Fruit fly (Drosophila melanogaster) whole organism, embryonic: ENCODE data around the gene ppk24.

Experiments used
- Aef1 ChIP-seq: fragments of 200-800 bp; sonication (Bioruptor generic); IDR thresholded peaks from 3 replicates; pipeline ENCODE4 v1.3.6; 2022; ENCODE audit warnings: missing biosample characterization, missing genetic modification characterization
- Awh ChIP-seq: fragments of 200-800 bp; sonication (Bioruptor generic); IDR thresholded peaks from 2 replicates; pipeline ENCODE4, ENCODE4 v1.3.6; 2022; ENCODE audit warnings: missing biosample characterization, missing genetic modification characterization
- CG10366 ChIP-seq: fragments of 200-800 bp; sonication (Bioruptor generic); IDR thresholded peaks from 2 replicates; pipeline ENCODE4 v1.3.6; 2022; ENCODE audit warnings: missing biosample characterization, missing genetic modification characterization
- CG11398 ChIP-seq: fragments of 200-800 bp; sonication (Bioruptor generic); optimal IDR thresholded peaks from 2 replicates; lab custom pipeline; 2016; ENCODE audit warnings: missing biosample characterization, missing genetic modification characterization
- CG12659 ChIP-seq: fragments of 200-800 bp; sonication (Bioruptor generic); optimal IDR thresholded peaks from 3 replicates; lab custom pipeline; 2017; ENCODE audit warnings: mild to moderate bottlenecking, missing biosample characterization, missing genetic modification reagents, missing genetic modification characterization
- CG12769 ChIP-seq: fragments of 200-800 bp; sonication (Bioruptor generic); optimal IDR thresholded peaks from 2 replicates; lab custom pipeline; 2019; ENCODE audit warnings: missing biosample characterization, mild to moderate bottlenecking, missing genetic modification characterization, moderate library complexity
- CG14014 ChIP-seq: fragments of 200-800 bp; sonication (Bioruptor generic); IDR thresholded peaks from 2 replicates; pipeline ENCODE4 v1.3.6; 2022; ENCODE audit warnings: missing biosample characterization, missing genetic modification characterization
- CG14667 ChIP-seq: fragments of 200-800 bp; sonication (Bioruptor generic); IDR thresholded peaks from 2 replicates; pipeline ENCODE4 v1.3.6; 2022; ENCODE audit warnings: missing biosample characterization, missing genetic modification characterization
- CG14860 ChIP-seq: fragments of 200-800 bp; sonication (Bioruptor generic); IDR thresholded peaks from 3 replicates; pipeline ENCODE4 v1.3.6; 2022; ENCODE audit warnings: missing biosample characterization, missing genetic modification characterization; ENCODE audit not compliant: partially characterized antibody
- CG15696 ChIP-seq: fragments of 200-800 bp; sonication (Bioruptor generic); optimal IDR thresholded peaks from 2 replicates; lab custom pipeline; 2019; ENCODE audit warnings: missing biosample characterization, mild to moderate bottlenecking, missing genetic modification characterization, moderate library complexity
- CG1602 ChIP-seq: fragments of 200-800 bp; sonication (Bioruptor generic); optimal IDR thresholded peaks from 3 replicates; lab custom pipeline; 2016; ENCODE audit warnings: missing biosample characterization, missing genetic modification characterization
- CG1603 ChIP-seq: fragments of 200-800 bp; sonication (Bioruptor generic); optimal IDR thresholded peaks from 2 replicates; lab custom pipeline; 2019; ENCODE audit warnings: missing biosample characterization, mild to moderate bottlenecking, missing genetic modification characterization, moderate library complexity
- CG1792 ChIP-seq: fragments of 200-800 bp; sonication (Bioruptor generic); optimal IDR thresholded peaks from 2 replicates; lab custom pipeline; 2016; ENCODE audit warnings: missing biosample characterization, missing genetic modification characterization
- CG18764 ChIP-seq: fragments of 200-800 bp; sonication (Bioruptor generic); optimal IDR thresholded peaks from 3 replicates; lab custom pipeline; 2016; ENCODE audit warnings: missing biosample characterization, missing genetic modification characterization
- CG32772 ChIP-seq: fragments of 200-800 bp; sonication (Bioruptor generic); IDR thresholded peaks from 2 replicates; pipeline ENCODE4 v1.3.6; 2022; ENCODE audit warnings: missing biosample characterization, missing genetic modification characterization
- CG42726 ChIP-seq: fragments of 200-800 bp; sonication (Bioruptor generic); IDR thresholded peaks from 2 replicates; pipeline ENCODE4 v1.3.6; 2022; ENCODE audit warnings: missing biosample characterization, missing genetic modification characterization; ENCODE audit not compliant: partially characterized antibody
- CG4328 ChIP-seq: fragments of 200-800 bp; sonication (Bioruptor generic); optimal IDR thresholded peaks from 3 replicates; lab custom pipeline; 2017; ENCODE audit warnings: missing biosample characterization, missing genetic modification reagents, missing genetic modification characterization
- CG4730 ChIP-seq: fragments of 200-800 bp; sonication (Bioruptor generic); IDR thresholded peaks from 2 replicates; pipeline ENCODE4 v1.3.6; 2022; ENCODE audit warnings: missing biosample characterization, missing genetic modification characterization
- CG6175 ChIP-seq: fragments of 200-800 bp; sonication (Bioruptor generic); IDR thresholded peaks from 3 replicates; pipeline ENCODE4 v1.3.6; 2022; ENCODE audit warnings: missing biosample characterization, missing genetic modification characterization
- CG6683 ChIP-seq: fragments of 200-800 bp; sonication (Bioruptor generic); optimal IDR thresholded peaks from 2 replicates; lab custom pipeline; 2017; ENCODE audit warnings: missing biosample characterization, mild to moderate bottlenecking, missing genetic modification characterization, missing genetic modification reagents
- CG6765 ChIP-seq: fragments of 200-800 bp; sonication (Bioruptor generic); optimal IDR thresholded peaks from 3 replicates; lab custom pipeline; 2017; ENCODE audit warnings: missing biosample characterization, mild to moderate bottlenecking, missing genetic modification characterization
- CG7928 ChIP-seq: fragments of 200-800 bp; sonication (Bioruptor generic); optimal IDR thresholded peaks from 2 replicates; lab custom pipeline; 2017; ENCODE audit warnings: missing biosample characterization, mild to moderate bottlenecking, missing genetic modification characterization
- Dek ChIP-seq: fragments of 200-800 bp; sonication (Bioruptor generic); optimal IDR thresholded peaks from 3 replicates; lab custom pipeline; 2019; ENCODE audit warnings: missing biosample characterization, mild to moderate bottlenecking, missing genetic modification characterization, moderate library complexity
- H2.0 ChIP-seq: fragments of 200-800 bp; sonication (Bioruptor generic); IDR thresholded peaks from 2 replicates; pipeline ENCODE4 v1.3.6; 2022; ENCODE audit warnings: missing biosample characterization, missing genetic modification characterization
- HLH3B ChIP-seq: fragments of 200-800 bp; sonication (Bioruptor generic); IDR thresholded peaks from 2 replicates; pipeline ENCODE4 v1.3.6; 2022; ENCODE audit warnings: missing biosample characterization, missing genetic modification characterization
- Hey ChIP-seq: fragments of 200-800 bp; sonication (Bioruptor generic); optimal IDR thresholded peaks from 3 replicates; lab custom pipeline; 2018; ENCODE audit warnings: missing biosample characterization, mild to moderate bottlenecking, missing genetic modification characterization
- Hr51 ChIP-seq, 2 experiments: fragments of 200-800 bp; sonication (Bioruptor generic); optimal IDR thresholded peaks; 2 replicates in 1 of 2; 3 replicates in 1 of 2; lab custom pipeline; 2016 to 2018; ENCODE audit warnings: missing biosample characterization in 2 of 2, missing genetic modification characterization in 2 of 2, mild to moderate bottlenecking in 1 of 2, moderate library complexity in 1 of 2
- MBD-R2 ChIP-seq: fragments of 200-800 bp; sonication (Bioruptor generic); IDR thresholded peaks from 2 replicates; pipeline ENCODE4 v1.3.6; 2022; ENCODE audit warnings: missing biosample characterization, missing genetic modification characterization
- MESR4 ChIP-seq: fragments of 200-800 bp; sonication (Bioruptor generic); optimal IDR thresholded peaks from 2 replicates; lab custom pipeline; 2018; ENCODE audit warnings: missing biosample characterization, mild to moderate bottlenecking, missing genetic modification characterization, moderate library complexity
- Nf-YC ChIP-seq: fragments of 200-800 bp; optimal IDR thresholded peaks from 3 replicates; lab custom pipeline; 2019; ENCODE audit warnings: missing biosample characterization, mild to moderate bottlenecking, missing genetic modification characterization, moderate library complexity
- Side ChIP-seq: fragments of 200-800 bp; sonication (Bioruptor generic); optimal IDR thresholded peaks from 2 replicates; lab custom pipeline; 2016; ENCODE audit warnings: missing biosample characterization, missing genetic modification characterization
- Sry-β ChIP-seq: fragments of 200-800 bp; sonication (Bioruptor generic); optimal IDR thresholded peaks from 2 replicates; lab custom pipeline; 2018; ENCODE audit warnings: missing biosample characterization, mild to moderate bottlenecking, missing genetic modification characterization, moderate library complexity
- Taf1 ChIP-seq: fragments of 200-800 bp; sonication (Bioruptor generic); IDR thresholded peaks from 2 replicates; pipeline ENCODE4 v1.3.6; 2022; ENCODE audit warnings: missing biosample characterization, missing genetic modification characterization
- bab2 ChIP-seq: fragments of 200-800 bp; sonication (Bioruptor generic); optimal IDR thresholded peaks from 2 replicates; lab custom pipeline; 2016; ENCODE audit warnings: missing biosample characterization, missing genetic modification characterization
- chm ChIP-seq: fragments of 200-800 bp; sonication (Bioruptor generic); IDR thresholded peaks from 2 replicates; pipeline ENCODE4 v1.3.6; 2022; ENCODE audit warnings: missing biosample characterization, missing genetic modification characterization
- da ChIP-seq: fragments of 200-800 bp; sonication (Bioruptor generic); optimal IDR thresholded peaks from 2 replicates; lab custom pipeline; 2016; ENCODE audit warnings: missing biosample characterization, missing genetic modification characterization
- eve ChIP-seq, 2 experiments: fragments of >200 bp; optimal IDR thresholded peaks; 2 replicates each; lab custom pipeline; 2017; ENCODE audit warnings: missing biosample characterization in 2 of 2, missing genetic modification characterization in 2 of 2
- fru ChIP-seq: fragments of >200 bp; optimal IDR thresholded peaks from 2 replicates; lab custom pipeline; 2017
- gem ChIP-seq: fragments of 200-800 bp; sonication (Bioruptor generic); optimal IDR thresholded peaks from 2 replicates; lab custom pipeline; 2019; ENCODE audit warnings: missing biosample characterization, mild to moderate bottlenecking, missing genetic modification characterization, moderate library complexity
- jigr1 ChIP-seq: fragments of 200-800 bp; sonication (Bioruptor generic); IDR thresholded peaks from 3 replicates; pipeline ENCODE4 v1.3.6; 2022; ENCODE audit warnings: missing biosample characterization, missing genetic modification characterization
- jumu ChIP-seq: fragments of 200-800 bp; sonication (Bioruptor generic); optimal IDR thresholded peaks from 3 replicates; lab custom pipeline; 2016; ENCODE audit warnings: missing biosample characterization, missing genetic modification characterization
- kah ChIP-seq: fragments of 200-800 bp; sonication (Bioruptor generic); optimal IDR thresholded peaks from 2 replicates; lab custom pipeline; 2018; ENCODE audit warnings: missing biosample characterization, mild to moderate bottlenecking, missing genetic modification characterization
- lab ChIP-seq: fragments of 200-800 bp; sonication (Bioruptor generic); optimal IDR thresholded peaks from 3 replicates; lab custom pipeline; 2017; ENCODE audit warnings: missing biosample characterization, missing genetic modification characterization, mild to moderate bottlenecking, moderate library complexity, missing genetic modification reagents
- pb ChIP-seq: fragments of 200-800 bp; sonication (Bioruptor generic); optimal IDR thresholded peaks from 3 replicates; lab custom pipeline; 2016; ENCODE audit warnings: missing biosample characterization, missing genetic modification characterization
- pum ChIP-seq: fragments of 200-800 bp; sonication (Bioruptor generic); optimal IDR thresholded peaks from 2 replicates; lab custom pipeline; 2016; ENCODE audit warnings: missing biosample characterization, missing genetic modification characterization
- schlank ChIP-seq: fragments of 200-800 bp; sonication (Bioruptor generic); optimal IDR thresholded peaks from 2 replicates; lab custom pipeline; 2018; ENCODE audit warnings: missing biosample characterization, mild to moderate bottlenecking, missing genetic modification characterization
- shn ChIP-seq: fragments of 200-800 bp; sonication (Bioruptor generic); optimal IDR thresholded peaks from 3 replicates; lab custom pipeline; 2016; ENCODE audit warnings: missing biosample characterization, missing genetic modification characterization
- sug ChIP-seq: fragments of 200-800 bp; optimal IDR thresholded peaks from 2 replicates; lab custom pipeline; 2019; ENCODE audit warnings: missing biosample characterization, mild to moderate bottlenecking, missing genetic modification characterization, moderate library complexity
- tgo ChIP-seq: fragments of 200-800 bp; sonication (Bioruptor generic); IDR thresholded peaks from 3 replicates; pipeline ENCODE4 v1.3.6; 2022; ENCODE audit warnings: missing biosample characterization, missing genetic modification characterization
- trem ChIP-seq: fragments of 200-800 bp; optimal IDR thresholded peaks from 3 replicates; lab custom pipeline; 2019; ENCODE audit warnings: missing biosample characterization, mild to moderate bottlenecking, missing genetic modification characterization, moderate library complexity
- zfh2 ChIP-seq: fragments of 200-800 bp; sonication (Bioruptor generic); optimal IDR thresholded peaks from 2 replicates; lab custom pipeline; 2016; ENCODE audit warnings: missing biosample characterization, missing genetic modification characterization

The ppk24 gene

dm6 chr3R:31308855-31309646 is 43.5 kb downstream of the ppk24 start (continued):
- TF ChIP-seq jumu (no peak), CG14667 (GFP tag; lab: Robert Waterston, UW) (no peak), eve (GFP tag; optimal IDR thresholded peaks at IDR 0.05; lab: Kevin White, UChicago) (no peak), CG4730 (GFP tag; lab: Robert Waterston, UW) (no peak), zfh2 (GFP tag; lab: Kevin White, UChicago) (no peak), da (peak; percentile 32), MBD-R2 (no peak), CG32772 (GFP tag; lab: Robert Waterston, UW) (no peak), trem (no peak), shn (GFP tag; lab: Kevin White, UChicago) (no peak), bab2 (GFP tag; lab: Kevin White, UChicago) (no peak), H2.0 (GFP tag; lab: Robert Waterston, UW) (no peak), CG4328 (GFP tag; lab: Kevin White, UChicago) (no peak), Awh (peak; percentile 67), CG12659 (GFP tag; lab: Kevin White, UChicago) (no peak), Hr51 (GFP tag; optimal IDR thresholded peaks at IDR 0.05; lab: Kevin White, UChicago) (no peak), CG7928 (GFP tag; lab: Kevin White, UChicago) (no peak), CG6765 (GFP tag; lab: Kevin White, UChicago) (no peak), CG10366 (GFP tag; lab: Robert Waterston, UW) (no peak), CG14860 (GFP tag; lab: Robert Waterston, UW) (no peak), CG1602 (no peak), schlank (tag; lab: Kevin White, UChicago) (no peak), CG15696 (peak; percentile 67), Sry-β (GFP tag; lab: Kevin White, UChicago) (peak; percentile 5), CG12769 (tag; lab: Kevin White, UChicago) (peak; percentile 5), pum (GFP tag; lab: Kevin White, UChicago) (no peak), lab (GFP tag; lab: Kevin White, UChicago) (peak; percentile 41), Hey (tag; lab: Kevin White, UChicago) (no peak), CG11398 (peak; percentile 1), gem (tag; lab: Kevin White, UChicago) (peak; percentile 48), Nf-YC (tag; lab: Kevin White, UChicago) (no peak), kah (peak; percentile 16), CG1792 (GFP tag; lab: Kevin White, UChicago) (peak; percentile 40), CG18764 (peak; percentile 49), Side (GFP tag; lab: Kevin White, UChicago) (peak; percentile 25), jigr1 (GFP tag; lab: Robert Waterston, UW) (no peak), Taf1 (GFP tag; lab: Robert Waterston, UW) (no peak), pb (GFP tag; lab: Kevin White, UChicago) (no peak), fru (lab: Kevin White, UChicago) (no peak), CG6683 (GFP tag; lab: Kevin White, UChicago) (no peak), tgo (GFP tag; lab: Robert Waterston, UW) (no peak), MESR4 (no peak), HLH3B (GFP tag; lab: Robert Waterston, UW) (peak; percentile 38; the same call in 1 of the 2 replicates), Aef1 (no peak), chm (GFP tag; lab: Robert Waterston, UW) (no peak), CG1603 (peak; percentile 78), CG42726 (GFP tag; lab: Robert Waterston, UW) (no peak), CG14014 (GFP tag; lab: Robert Waterston, UW) (no peak; the same call in 1 of the 2 replicates), CG6175 (no peak), Dek (no peak), sug (no peak)
